Worm (Caenorhabditis elegans) whole organism, young adult: Measurements from ENCODE around the gene fbxc-22.

Source experiments
- F33H1.4 ChIP-seq: fragments of 200-800 bp; sonication (Bioruptor generic); IDR thresholded peaks from 2 replicates; pipeline ENCODE4 v1.3.6; 2022; ENCODE audit warnings: missing genetic modification reagents, missing genetic modification characterization, missing compliant biosample characterization
- F52B5.7 ChIP-seq: sonication (generic microtip); optimal IDR thresholded peaks from 2 replicates; lab custom pipeline; 2016; ENCODE audit warnings: mild to moderate bottlenecking, missing genetic modification characterization, missing compliant biosample characterization
- Y56A3A.18 ChIP-seq: fragments of 200-800 bp; sonication (Bioruptor generic); IDR thresholded peaks from 2 replicates; pipeline ENCODE4 v1.3.6; 2022; ENCODE audit warnings: missing genetic modification reagents, missing genetic modification characterization, missing compliant biosample characterization
- ama-1 ChIP-seq, 3 experiments: fragments of 150-350 bp in 1 of 3; sonication (generic microtip) in 2 of 3; optimal IDR thresholded peaks; 2 replicates each; lab custom pipeline; 2014 to 2018; ENCODE audit warnings: missing biosample characterization in 2 of 3, missing genetic modification characterization in 2 of 3, missing genetic modification reagents in 2 of 3
- cebp-2 ChIP-seq: fragments of 200-800 bp; sonication (Bioruptor generic); IDR thresholded peaks from 2 replicates; pipeline ENCODE4 v1.3.6; 2022; ENCODE audit warnings: missing genetic modification characterization, missing compliant biosample characterization
- ceh-91 ChIP-seq: fragments of 200-800 bp; sonication (Bioruptor generic); IDR thresholded peaks from 2 replicates; pipeline ENCODE4 v1.3.6; 2022; ENCODE audit warnings: missing genetic modification reagents, missing genetic modification characterization, missing compliant biosample characterization
- lin-40 ChIP-seq: sonication (generic microtip); optimal IDR thresholded peaks from 2 replicates; lab custom pipeline; 2016; ENCODE audit warnings: missing genetic modification characterization, mild to moderate bottlenecking, missing compliant biosample characterization, missing genotype, missing genetic modification reagents
- nfyb-1 ChIP-seq: fragments of 200-800 bp; sonication (Bioruptor generic); IDR thresholded peaks from 2 replicates; pipeline ENCODE4 v1.3.6; 2022; ENCODE audit warnings: missing genetic modification reagents, missing genetic modification characterization, missing compliant biosample characterization
- nhr-120 ChIP-seq: fragments of 200-800 bp; sonication (Bioruptor generic); IDR thresholded peaks from 2 replicates; pipeline ENCODE4 v1.3.6; 2022; ENCODE audit warnings: missing genetic modification characterization, missing compliant biosample characterization
- nhr-27 ChIP-seq: fragments of 200-800 bp; sonication (Bioruptor generic); optimal IDR thresholded peaks from 2 replicates; lab custom pipeline; 2018; ENCODE audit warnings: mild to moderate bottlenecking, missing genetic modification characterization, moderate library complexity, missing compliant biosample characterization
- rec-8 ChIP-seq, 2 experiments: sonication (generic microtip); optimal IDR thresholded peaks; 2 replicates each; lab custom pipeline; 2016; ENCODE audit warnings: mild to moderate bottlenecking in 2 of 2, missing genetic modification characterization in 2 of 2, missing genetic modification reagents in 2 of 2, missing genotype in 2 of 2, missing biosample characterization in 1 of 2, missing compliant biosample characterization in 1 of 2, moderate library complexity in 1 of 2
- tbp1 ChIP-seq: fragments of 200-800 bp; sonication (Bioruptor generic); optimal IDR thresholded peaks from 2 replicates; lab custom pipeline; 2018; ENCODE audit warnings: mild to moderate bottlenecking, missing genetic modification characterization, missing compliant biosample characterization

ce11 chrII:1644777-1645348 is 46.0 kb downstream of the fbxc-22 start, which contains the start of gene ZC204.6:
- no peak for TF ChIP-seq nhr-120 (GFP tag; lab: Robert Waterston, UW)
- no peak for TF ChIP-seq ceh-91 (GFP tag; lab: Robert Waterston, UW)
- no peak for TF ChIP-seq tbp1 (GFP tag; lab: Kevin White, UChicago)
- no peak for TF ChIP-seq rec-8 (tag; optimal IDR thresholded peaks at IDR 0.05; lab: Kevin White, UChicago)
- TF ChIP-seq nfyb-1 (GFP tag; lab: Robert Waterston, UW), result no peak
- TF ChIP-seq ama-1 (optimal IDR thresholded peaks at IDR 0.05; lab: Kevin White, UChicago), result no peak
- TF ChIP-seq ama-1 (GFP tag; optimal IDR thresholded peaks at IDR 0.05; lab: Kevin White, UChicago), result no peak
- no peak for TF ChIP-seq Y56A3A.18
- no peak for TF ChIP-seq nhr-27 (tag; lab: Kevin White, UChicago)
- TF ChIP-seq F33H1.4 (GFP tag; lab: Robert Waterston, UW), result no peak
- TF ChIP-seq F52B5.7 (tag; lab: Kevin White, UChicago), result no peak
- TF ChIP-seq lin-40 (tag; lab: Kevin White, UChicago), result no peak
- no peak for TF ChIP-seq cebp-2 (GFP tag; lab: Robert Waterston, UW)
